Comparison of ENCODE assay signal across 6 worm cellular contexts in the genomic region with DNA sequence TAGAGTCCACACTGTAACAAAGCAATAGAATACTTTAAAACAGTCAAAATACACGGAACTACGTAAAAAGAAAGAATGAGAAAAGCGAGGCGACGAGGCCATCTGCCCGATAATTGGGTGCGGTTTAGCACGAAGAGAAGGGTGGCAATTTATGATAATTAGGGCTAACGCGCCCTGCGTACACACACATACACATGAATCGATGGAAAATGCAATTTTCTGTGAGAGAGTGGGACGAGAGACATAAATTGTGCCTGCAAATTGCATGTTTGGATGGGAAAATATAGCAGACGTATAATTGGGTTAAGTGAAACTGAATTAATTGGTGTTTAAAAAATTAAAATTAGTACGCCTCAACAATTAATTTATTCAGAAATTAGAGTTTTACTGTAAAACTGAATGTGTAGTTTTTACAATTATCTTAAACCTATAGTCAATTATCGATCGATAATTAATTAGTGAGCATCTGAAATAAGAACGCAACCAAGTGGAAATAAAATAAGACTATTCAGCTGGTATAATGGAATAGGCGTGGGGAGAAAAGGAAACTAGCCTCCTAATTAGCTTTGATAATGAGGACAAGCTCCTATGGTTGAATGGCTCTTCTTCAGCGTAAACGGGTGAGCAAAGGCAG.
TF ChIP-seq lines count a peak whose summit lies in the region.

No protein-coding gene starts in this region.

TF ChIP-seq in whole organism, L1 larva, 84 proteins besides CTCF, POLR2A, EP300 and RAD21 (continues in another document):
- TF ChIP-seq isw-1 (GFP tag; IDR thresholded peaks at IDR 0.05; lab: Robert Waterston, UW) (no peak), pqm-1 (tag; optimal IDR thresholded peaks at IDR 0.05; lab: Kevin White, UChicago) (no peak), nhr-19 (GFP tag; conservative IDR thresholded peaks at IDR 0.05; lab: Robert Waterston, UW) (no peak), fkh-10 (GFP tag; optimal IDR thresholded peaks at IDR 0.05; lab: Kevin White, UChicago) (no peak), zag-1 (tag; optimal IDR thresholded peaks at IDR 0.05; lab: Kevin White, UChicago) (no peak), mdl-1 (tag; optimal IDR thresholded peaks at IDR 0.05; lab: Kevin White, UChicago) (no peak), zip-4 (GFP tag; optimal IDR thresholded peaks at IDR 0.05; lab: Kevin White, UChicago) (no peak), elt-2 (tag; optimal IDR thresholded peaks at IDR 0.05; lab: Kevin White, UChicago) (no peak), ceh-88 (GFP tag; IDR thresholded peaks at IDR 0.05; lab: Robert Waterston, UW) (no peak), grh-1 (GFP tag; IDR thresholded peaks at IDR 0.05; lab: Robert Waterston, UW) (no peak), unc-30 (tag; optimal IDR thresholded peaks at IDR 0.05; lab: Kevin White, UChicago) (no peak), unc-130 (tag; optimal IDR thresholded peaks at IDR 0.05; lab: Kevin White, UChicago) (no peak), nhr-20 (tag; optimal IDR thresholded peaks at IDR 0.05; lab: Kevin White, UChicago) (no peak), Y116A8C.19 (tag; optimal IDR thresholded peaks at IDR 0.05; lab: Kevin White, UChicago; ENCODE audit: borderline replicate concordance) (no peak), lin-13 (GFP tag; optimal IDR thresholded peaks at IDR 0.05; lab: Kevin White, UChicago) (no peak)

TF ChIP-seq in whole organism, L2 larva, 48 proteins besides CTCF, POLR2A, EP300 and RAD21:
- TF ChIP-seq ztf-11 (tag; optimal IDR thresholded peaks at IDR 0.05; lab: Kevin White, UChicago) (no peak), nhr-25 (tag; optimal IDR thresholded peaks at IDR 0.05; lab: Kevin White, UChicago) (peak; percentile 60), sem-4 (tag; optimal IDR thresholded peaks at IDR 0.05; lab: Kevin White, UChicago) (peak; percentile 58), lin-39 (tag; optimal IDR thresholded peaks at IDR 0.05; lab: Kevin White, UChicago) (no peak), sma-9 (GFP tag; optimal IDR thresholded peaks at IDR 0.05; lab: Kevin White, UChicago) (no peak), sma-9 (tag; optimal IDR thresholded peaks at IDR 0.05; lab: Kevin White, UChicago) (no peak), Y55F3AM.14 (GFP tag; optimal IDR thresholded peaks at IDR 0.05; lab: Kevin White, UChicago) (no peak), ceh-16 (tag; optimal IDR thresholded peaks at IDR 0.05; lab: Kevin White, UChicago) (no peak), lsy-2 (tag; optimal IDR thresholded peaks at IDR 0.05; lab: Kevin White, UChicago) (peak in 1 of 2 experiments; percentile 5), C34F6.9 (tag; optimal IDR thresholded peaks at IDR 0.05; lab: Kevin White, UChicago) (peak; percentile 32)

TF ChIP-seq in whole organism, L3 larva, 47 proteins besides CTCF, POLR2A, EP300 and RAD21:
- TF ChIP-seq lin-39 (tag; optimal IDR thresholded peaks at IDR 0.05; lab: Kevin White, UChicago) (peak; percentile 17), unc-62 (GFP tag; optimal IDR thresholded peaks at IDR 0.05; lab: Kevin White, UChicago) (no peak), nhr-12 (tag; optimal IDR thresholded peaks at IDR 0.05; lab: Kevin White, UChicago) (no peak), egl-5 (tag; optimal IDR thresholded peaks at IDR 0.05; lab: Kevin White, UChicago) (peak; percentile 61), elt-2 (tag; optimal IDR thresholded peaks at IDR 0.05; lab: Kevin White, UChicago) (no peak), elt-1 (tag; optimal IDR thresholded peaks at IDR 0.05; lab: Kevin White, UChicago) (no peak), ZK546.5 (tag; optimal IDR thresholded peaks at IDR 0.05; lab: Kevin White, UChicago) (no peak), jun-1 (tag; optimal IDR thresholded peaks at IDR 0.05; lab: Kevin White, UChicago) (no peak), eor-1 (tag; optimal IDR thresholded peaks at IDR 0.05; lab: Kevin White, UChicago) (no peak)

TF ChIP-seq in whole organism, L4 larva, 104 proteins besides CTCF, POLR2A, EP300 and RAD21:
- TF ChIP-seq sdz-12 (GFP tag; optimal IDR thresholded peaks at IDR 0.05; lab: Kevin White, UChicago) (no peak), lin-39 (tag; optimal IDR thresholded peaks at IDR 0.05; lab: Kevin White, UChicago) (no peak), daf-12 (tag; optimal IDR thresholded peaks at IDR 0.05; lab: Kevin White, UChicago) (no peak), nhr-25 (tag; optimal IDR thresholded peaks at IDR 0.05; lab: Kevin White, UChicago; ENCODE audit: borderline replicate concordance, insufficient read depth) (no peak), nhr-76 (tag; optimal IDR thresholded peaks at IDR 0.05; lab: Kevin White, UChicago) (no peak), zfp-3 (GFP tag; conservative IDR thresholded peaks at IDR 0.05; lab: Robert Waterston, UW) (no peak), rbr-2 (tag; optimal IDR thresholded peaks at IDR 0.05; lab: Kevin White, UChicago) (peak; percentile 7), aha-1 (tag; lab: Kevin White, UChicago) (peak; percentile 79), mep-1 (tag; optimal IDR thresholded peaks at IDR 0.05; lab: Kevin White, UChicago) (peak; percentile 30), dmd-8 (GFP tag; IDR thresholded peaks at IDR 0.05; lab: Robert Waterston, UW) (no peak), nhr-28 (tag; optimal IDR thresholded peaks at IDR 0.05; lab: Kevin White, UChicago) (no peak), hlh-30 (tag; optimal IDR thresholded peaks at IDR 0.05; lab: Kevin White, UChicago; ENCODE audit: insufficient read depth) (no peak), ces-1 (GFP tag; optimal IDR thresholded peaks at IDR 0.05; lab: Kevin White, UChicago) (no peak), mxl-2 (GFP tag; conservative IDR thresholded peaks at IDR 0.05; lab: Robert Waterston, UW) (no peak)

TF ChIP-seq in whole organism, late embryonic, 69 proteins besides CTCF, POLR2A, EP300 and RAD21 (continues in another document):
- TF ChIP-seq zip-5 (tag; optimal IDR thresholded peaks at IDR 0.05; lab: Kevin White, UChicago) (no peak), unc-42 (tag; optimal IDR thresholded peaks at IDR 0.05; lab: Kevin White, UChicago) (peak; percentile 99), sox-4 (tag; optimal IDR thresholded peaks at IDR 0.05; lab: Kevin White, UChicago) (no peak), ets-4 (tag; optimal IDR thresholded peaks at IDR 0.05; lab: Kevin White, UChicago) (no peak), sox-2 (GFP tag; IDR thresholded peaks at IDR 0.05; lab: Robert Waterston, UW) (no peak), ceh-31 (tag; optimal IDR thresholded peaks at IDR 0.05; lab: Kevin White, UChicago) (peak; percentile 84), ttx-3 (tag; optimal IDR thresholded peaks at IDR 0.05; lab: Kevin White, UChicago) (peak; percentile 66), C38D4.7 (GFP tag; optimal IDR thresholded peaks at IDR 0.05; lab: Kevin White, UChicago) (no peak), nhr-232 (tag; optimal IDR thresholded peaks at IDR 0.05; lab: Kevin White, UChicago) (no peak), hlh-15 (tag; optimal IDR thresholded peaks at IDR 0.05; lab: Kevin White, UChicago) (no peak), hlh-8 (tag; optimal IDR thresholded peaks at IDR 0.05; lab: Kevin White, UChicago) (no peak), ceh-19 (GFP tag; optimal IDR thresholded peaks at IDR 0.05; lab: Kevin White, UChicago) (no peak), nfya-1 (tag; optimal IDR thresholded peaks at IDR 0.05; lab: Kevin White, UChicago) (peak; percentile 20), pqm-1 (tag; optimal IDR thresholded peaks at IDR 0.05; lab: Kevin White, UChicago) (no peak), lim-6 (tag; optimal IDR thresholded peaks at IDR 0.05; lab: Kevin White, UChicago) (no peak), tbx-2 (tag; optimal IDR thresholded peaks at IDR 0.05; lab: Kevin White, UChicago) (peak; percentile 37), lin-11 (tag; optimal IDR thresholded peaks at IDR 0.05; lab: Kevin White, UChicago) (no peak), pha-2 (tag; optimal IDR thresholded peaks at IDR 0.05; lab: Kevin White, UChicago) (no peak), pat-9 (tag; optimal IDR thresholded peaks at IDR 0.05; lab: Kevin White, UChicago) (no peak), ceh-14 (tag; optimal IDR thresholded peaks at IDR 0.05; lab: Kevin White, UChicago) (peak; percentile 64), pha-4 (tag; optimal IDR thresholded peaks at IDR 0.05; lab: Kevin White, UChicago) (no peak), K02D7.2 (tag; optimal IDR thresholded peaks at IDR 0.05; lab: Kevin White, UChicago) (no peak), hlh-30 (tag; optimal IDR thresholded peaks at IDR 0.05; lab: Kevin White, UChicago; ENCODE audit: insufficient read depth) (no peak)

TF ChIP-seq in whole organism, mixed stage, embryonic, 35 proteins besides CTCF, POLR2A, EP300 and RAD21:
- no peak for TF ChIP-seq nhr-28 (tag; optimal IDR thresholded peaks at IDR 0.05; lab: Kevin White, UChicago)
- TF ChIP-seq mls-2 (tag; optimal IDR thresholded peaks at IDR 0.05; lab: Kevin White, UChicago) = peak; percentile 79
- no peak for TF ChIP-seq tbx-8 (GFP tag; optimal IDR thresholded peaks at IDR 0.05; lab: Kevin White, UChicago)
- TF ChIP-seq mep-1 (tag; optimal IDR thresholded peaks at IDR 0.05; lab: Kevin White, UChicago) = peak; percentile 13
- peak; percentile 67 for TF ChIP-seq ham-2 (GFP tag; optimal IDR thresholded peaks at IDR 0.05; lab: Kevin White, UChicago)
- no peak for TF ChIP-seq mab-5 (tag; optimal IDR thresholded peaks at IDR 0.05; lab: Kevin White, UChicago)
- TF ChIP-seq sem-2 (GFP tag; optimal IDR thresholded peaks at IDR 0.05; lab: Kevin White, UChicago) = no peak
- TF ChIP-seq cnd-1 (tag; optimal IDR thresholded peaks at IDR 0.05; lab: Kevin White, UChicago) = peak; percentile 67
- no peak for TF ChIP-seq nhr-76 (tag; optimal IDR thresholded peaks at IDR 0.05; lab: Kevin White, UChicago)
- TF ChIP-seq blmp-1 (tag; optimal IDR thresholded peaks at IDR 0.05; lab: Kevin White, UChicago) = no peak
- no peak for TF ChIP-seq unc-62 (GFP tag; optimal IDR thresholded peaks at IDR 0.05; lab: Kevin White, UChicago)
- TF ChIP-seq sptf-1 (tag; optimal IDR thresholded peaks at IDR 0.05; lab: Kevin White, UChicago) = peak; percentile 76
- TF ChIP-seq ces-1 (GFP tag; optimal IDR thresholded peaks at IDR 0.05; lab: Kevin White, UChicago) = peak; percentile 99
- TF ChIP-seq ceh-43 (GFP tag; optimal IDR thresholded peaks at IDR 0.05; lab: Kevin White, UChicago) = peak; percentile 96
- TF ChIP-seq ztf-11 (tag; optimal IDR thresholded peaks at IDR 0.05; lab: Kevin White, UChicago) = peak; percentile 31
- no peak for TF ChIP-seq nhr-2 (tag; optimal IDR thresholded peaks at IDR 0.05; lab: Kevin White, UChicago)
TF ChIP-seq in whole organism, mixed stage, embryonic: peak in this region for 8.
